Worm (Caenorhabditis elegans) whole organism, early embryonic: ENCODE data around the gene K03A11.1.

Experiments
- aly-1 ChIP-seq: sonication (generic microtip); optimal IDR thresholded peaks from 2 replicates; lab custom pipeline; 2016; ENCODE audit warnings: missing genetic modification characterization, missing compliant biosample characterization
- ama-1 ChIP-seq: fragments of 150-350 bp; optimal IDR thresholded peaks from 2 replicates; lab custom pipeline; 2014
- ceh-13 ChIP-seq: fragments of 200-800 bp; sonication (Bioruptor generic); optimal IDR thresholded peaks from 2 replicates; lab custom pipeline; 2018; ENCODE audit warnings: mild to moderate bottlenecking, missing genetic modification characterization, missing compliant biosample characterization
- ceh-36 ChIP-seq: sonication (generic microtip); optimal IDR thresholded peaks from 2 replicates; lab custom pipeline; 2016; ENCODE audit warnings: missing genetic modification characterization, inconsistent platforms, missing compliant biosample characterization
- ets-7 ChIP-seq: sonication (generic microtip); optimal IDR thresholded peaks from 2 replicates; lab custom pipeline; 2016; ENCODE audit warnings: missing genotype, missing genetic modification characterization, missing compliant biosample characterization
- flt-1 ChIP-seq: fragments of 200-800 bp; sonication (Bioruptor generic); IDR thresholded peaks from 2 replicates; pipeline ENCODE4 v1.3.6; 2022; ENCODE audit warnings: missing genetic modification characterization, missing compliant biosample characterization
- hmg-4 ChIP-seq: fragments of 200-800 bp; sonication (Bioruptor generic); optimal IDR thresholded peaks from 2 replicates; lab custom pipeline; 2018; ENCODE audit warnings: mild to moderate bottlenecking, missing genetic modification characterization, missing compliant biosample characterization
- hnd-1 ChIP-seq: sonication (generic microtip); optimal IDR thresholded peaks from 2 replicates; lab custom pipeline; 2016; ENCODE audit warnings: missing genetic modification characterization, missing compliant biosample characterization
- pes-1 ChIP-seq: fragments of 200-800 bp; sonication (Bioruptor generic); IDR thresholded peaks from 2 replicates; pipeline ENCODE4 v1.3.6; 2022; ENCODE audit warnings: missing genetic modification reagents, missing genetic modification characterization, missing compliant biosample characterization
- scrt-1 ChIP-seq: fragments of 200-800 bp; sonication (Bioruptor generic); IDR thresholded peaks from 2 replicates; pipeline ENCODE4 v1.3.6; 2022; ENCODE audit warnings: missing genetic modification characterization, missing compliant biosample characterization
- tbx-37 ChIP-seq: fragments of 200-800 bp; sonication (Bioruptor generic); conservative IDR thresholded peaks from 2 replicates; pipeline ENCODE4 v1.3.6; 2022; ENCODE audit warnings: missing genetic modification reagents, missing genetic modification characterization, missing compliant biosample characterization
- tra-4 ChIP-seq: sonication (generic microtip); optimal IDR thresholded peaks from 2 replicates; lab custom pipeline; 2017; ENCODE audit warnings: missing genetic modification characterization, missing compliant biosample characterization

DNA sequence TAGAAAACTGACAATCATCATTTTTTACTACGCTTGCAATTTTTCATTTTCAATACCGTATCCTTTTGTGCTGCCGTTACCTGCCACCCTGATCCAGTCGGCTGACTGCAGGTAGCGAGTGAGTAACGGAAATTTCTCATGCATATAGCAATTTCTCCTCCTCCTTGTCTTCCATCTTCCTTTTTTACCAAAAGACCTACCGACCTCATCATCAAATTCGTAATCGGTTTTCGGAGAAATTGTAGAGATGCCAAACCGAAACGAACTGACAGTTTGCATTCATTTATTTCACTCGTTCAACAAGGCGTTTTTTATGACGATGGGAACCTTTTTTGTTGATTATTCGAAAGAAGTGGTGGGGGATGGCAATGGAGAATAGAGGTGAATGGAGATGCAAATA, 35.2 kb upstream of the K03A11.1 start:
- TF ChIP-seq tbx-37 (GFP tag; lab: Robert Waterston, UW) = no peak
- TF ChIP-seq ama-1 (lab: Kevin White, UChicago) = no peak
- TF ChIP-seq ceh-13 (GFP tag; lab: Kevin White, UChicago) = no peak
- TF ChIP-seq aly-1 (tag; lab: Kevin White, UChicago) = no peak
- no peak for TF ChIP-seq tra-4 (tag; lab: Kevin White, UChicago)
- no peak for TF ChIP-seq hnd-1 (tag; lab: Kevin White, UChicago)
- no peak for TF ChIP-seq flt-1 (GFP tag; lab: Robert Waterston, UW)
- no peak for TF ChIP-seq hmg-4 (GFP tag; lab: Kevin White, UChicago)
- no peak for TF ChIP-seq pes-1 (GFP tag; lab: Robert Waterston, UW)
- TF ChIP-seq scrt-1 (GFP tag; lab: Robert Waterston, UW) = no peak
- no peak for TF ChIP-seq ets-7 (tag; lab: Kevin White, UChicago)
- TF ChIP-seq ceh-36 (tag; lab: Kevin White, UChicago) = no peak
